Worm (Caenorhabditis elegans) whole organism, mixed stage, embryonic: ENCODE measurements around the gene F55G11.2.

Experiments used
- M03D4.4 ChIP-seq: sonication (generic microtip); optimal IDR thresholded peaks from 2 replicates; lab custom pipeline; 2017; ENCODE audit warnings: mild to moderate bottlenecking, missing genetic modification characterization, missing compliant biosample characterization
- blmp-1 ChIP-seq: fragments of 150-350 bp; optimal IDR thresholded peaks from 2 replicates; lab custom pipeline; 2014; ENCODE audit warnings: missing biosample characterization, missing genetic modification characterization
- ceh-39 ChIP-seq: fragments of 150-350 bp; optimal IDR thresholded peaks from 2 replicates; lab custom pipeline; 2014; ENCODE audit warnings: missing biosample characterization, missing genetic modification characterization
- ceh-43 ChIP-seq: fragments of 200-800 bp; sonication (Bioruptor generic); optimal IDR thresholded peaks from 2 replicates; lab custom pipeline; 2018; ENCODE audit warnings: mild to moderate bottlenecking, missing genetic modification characterization, moderate library complexity, missing compliant biosample characterization
- ceh-83 ChIP-seq: fragments of 200-800 bp; sonication (Bioruptor generic); optimal IDR thresholded peaks from 2 replicates; lab custom pipeline; 2018; ENCODE audit warnings: mild to moderate bottlenecking, missing genetic modification characterization, missing compliant biosample characterization
- ces-1 ChIP-seq: fragments of 150-350 bp; optimal IDR thresholded peaks from 2 replicates; lab custom pipeline; 2014; ENCODE audit warnings: missing biosample characterization, missing genetic modification reagents, missing genetic modification characterization
- elt-1 ChIP-seq: sonication (generic microtip); optimal IDR thresholded peaks from 2 replicates; lab custom pipeline; 2017; ENCODE audit warnings: missing genetic modification characterization, mild to moderate bottlenecking, missing compliant biosample characterization, antibody characterized with exemption, moderate library complexity, borderline replicate concordance; ENCODE audit not compliant: insufficient read depth
- elt-3 ChIP-seq: fragments of 150-350 bp; optimal IDR thresholded peaks from 2 replicates; lab custom pipeline; 2014; ENCODE audit warnings: missing biosample characterization, missing genetic modification characterization
- flh-1 ChIP-seq: fragments of 200-800 bp; sonication (Bioruptor generic); optimal IDR thresholded peaks from 2 replicates; lab custom pipeline; 2018; ENCODE audit warnings: mild to moderate bottlenecking, missing genetic modification characterization, moderate library complexity, missing compliant biosample characterization
- ham-2 ChIP-seq: fragments of 200-800 bp; sonication (Bioruptor generic); optimal IDR thresholded peaks from 2 replicates; lab custom pipeline; 2018; ENCODE audit warnings: mild to moderate bottlenecking, missing genetic modification characterization, missing compliant biosample characterization
- hlh-1 ChIP-seq: fragments of 150-350 bp; optimal IDR thresholded peaks from 2 replicates; lab custom pipeline; 2014; ENCODE audit warnings: missing biosample characterization, missing genetic modification reagents, missing genetic modification characterization
- lin-13 ChIP-seq: fragments of 150-350 bp; optimal IDR thresholded peaks from 2 replicates; lab custom pipeline; 2014; ENCODE audit warnings: missing biosample characterization, missing genetic modification characterization
- lin-32 ChIP-seq: fragments of 200-800 bp; sonication (Bioruptor generic); optimal IDR thresholded peaks from 2 replicates; lab custom pipeline; 2018; ENCODE audit warnings: mild to moderate bottlenecking, missing genetic modification characterization, missing compliant biosample characterization
- lsy-2 ChIP-seq: fragments of 150-350 bp; optimal IDR thresholded peaks from 2 replicates; lab custom pipeline; 2014; ENCODE audit warnings: missing biosample characterization, missing genetic modification characterization
- mab-5 ChIP-seq: fragments of 150-350 bp; optimal IDR thresholded peaks from 2 replicates; lab custom pipeline; 2014; ENCODE audit warnings: missing biosample characterization, missing genetic modification characterization
- mep-1 ChIP-seq: fragments of 150-350 bp; optimal IDR thresholded peaks from 2 replicates; lab custom pipeline; 2017; ENCODE audit warnings: missing biosample characterization, missing genetic modification reagents, missing genetic modification characterization, inconsistent platforms
- mls-2 ChIP-seq: sonication (generic microtip); optimal IDR thresholded peaks from 2 replicates; lab custom pipeline; 2016; ENCODE audit warnings: mild to moderate bottlenecking, missing genetic modification characterization, moderate library complexity, missing compliant biosample characterization
- nhr-12 ChIP-seq: fragments of 150-350 bp; optimal IDR thresholded peaks from 2 replicates; lab custom pipeline; 2014; ENCODE audit warnings: missing biosample characterization, missing genetic modification characterization
- nhr-237 ChIP-seq: fragments of 150-350 bp; optimal IDR thresholded peaks from 2 replicates; lab custom pipeline; 2014; ENCODE audit warnings: missing biosample characterization, missing genetic modification characterization
- nhr-28 ChIP-seq: fragments of 150-350 bp; optimal IDR thresholded peaks from 2 replicates; lab custom pipeline; 2014; ENCODE audit warnings: missing biosample characterization, missing genetic modification characterization
- nhr-76 ChIP-seq: sonication (generic microtip); optimal IDR thresholded peaks from 2 replicates; lab custom pipeline; 2017; ENCODE audit warnings: missing biosample characterization, missing genetic modification characterization
- pha-4 ChIP-seq: fragments of 150-350 bp; optimal IDR thresholded peaks from 2 replicates; lab custom pipeline; 2018; ENCODE audit warnings: missing biosample characterization, missing genetic modification reagents, missing genetic modification characterization
- sem-2 ChIP-seq: fragments of 200-800 bp; sonication (Bioruptor generic); optimal IDR thresholded peaks from 2 replicates; lab custom pipeline; 2018; ENCODE audit warnings: mild to moderate bottlenecking, missing genetic modification characterization, missing compliant biosample characterization
- sptf-1 ChIP-seq: sonication (generic microtip); optimal IDR thresholded peaks from 2 replicates; lab custom pipeline; 2017; ENCODE audit warnings: mild to moderate bottlenecking, missing genetic modification characterization, moderate library complexity, missing compliant biosample characterization
- tbx-8 ChIP-seq: fragments of 200-800 bp; sonication (Bioruptor generic); optimal IDR thresholded peaks from 2 replicates; lab custom pipeline; 2018; ENCODE audit warnings: mild to moderate bottlenecking, missing genetic modification characterization, moderate library complexity, missing compliant biosample characterization
- unc-120 ChIP-seq: sonication (generic microtip); optimal IDR thresholded peaks from 2 replicates; lab custom pipeline; 2017; ENCODE audit warnings: missing genetic modification characterization, missing compliant biosample characterization; ENCODE audit not compliant: poor library complexity, severe bottlenecking
- unc-39 ChIP-seq: fragments of 150-350 bp; optimal IDR thresholded peaks from 2 replicates; lab custom pipeline; 2014; ENCODE audit warnings: missing biosample characterization, missing genetic modification characterization
- unc-62 ChIP-seq: fragments of 150-350 bp; optimal IDR thresholded peaks from 2 replicates; lab custom pipeline; 2014; ENCODE audit warnings: missing biosample characterization, missing genetic modification reagents, missing genetic modification characterization
- zip-8 ChIP-seq: fragments of 150-350 bp; optimal IDR thresholded peaks from 2 replicates; lab custom pipeline; 2014; ENCODE audit warnings: missing biosample characterization, missing genetic modification characterization
- ztf-11 ChIP-seq: fragments of 150-350 bp; optimal IDR thresholded peaks from 2 replicates; lab custom pipeline; 2014; ENCODE audit warnings: missing biosample characterization, missing genetic modification characterization

F55G11.2 gene

DNA sequence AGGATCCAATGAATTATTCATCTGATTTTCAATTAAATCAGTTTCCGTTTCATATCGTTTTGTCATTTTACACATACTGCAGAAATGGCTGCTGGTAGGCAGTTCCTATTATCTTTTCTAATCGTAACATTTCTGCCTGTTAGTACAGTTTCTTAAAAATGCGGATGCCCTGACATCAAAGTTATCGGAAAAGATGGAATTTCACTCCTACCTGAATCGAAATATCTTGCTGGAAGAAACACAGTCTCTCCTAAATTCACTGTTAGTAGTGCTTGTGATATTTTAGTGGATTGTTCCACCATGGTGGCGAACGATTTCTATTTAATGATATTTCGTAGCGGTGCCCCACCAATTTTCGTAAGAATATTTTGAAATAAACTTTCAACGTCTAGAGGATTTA is 20.6 kb downstream of the F55G11.2 start, which contains the start of gene F55G11.10:
Gene F55G11.10, plus strand, starts transcription at position 301 of the 400 bp plus-strand sequence.
- TF ChIP-seq unc-120 (tag; lab: Kevin White, UChicago) (no peak), mep-1 (tag; lab: Kevin White, UChicago) (no peak), lin-13 (tag; lab: Kevin White, UChicago) (no peak), elt-1 (tag; lab: Kevin White, UChicago) (no peak), ceh-43 (no peak), nhr-237 (tag; lab: Kevin White, UChicago) (no peak), mls-2 (no peak), M03D4.4 (no peak), lin-32 (GFP tag; lab: Kevin White, UChicago) (no peak), ztf-11 (tag; lab: Kevin White, UChicago) (no peak)

DNA sequence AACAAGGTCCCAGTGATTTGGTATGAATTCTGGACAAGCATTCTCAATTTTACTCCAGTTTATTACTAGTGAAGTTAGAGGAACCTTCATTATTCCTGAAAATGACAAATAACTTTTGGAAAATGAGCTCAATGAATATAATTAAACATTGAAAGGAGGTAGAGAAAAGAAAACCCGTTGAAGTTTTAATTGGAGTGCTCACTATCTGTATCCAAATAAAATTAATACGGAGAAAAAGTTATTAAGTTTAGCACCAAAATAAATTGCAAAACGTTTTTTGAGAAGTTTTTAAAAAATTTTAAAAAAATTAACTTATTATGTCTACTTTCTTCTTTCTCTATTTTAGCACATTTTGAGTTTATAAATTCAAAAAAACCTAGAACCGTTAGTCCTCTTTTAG is 22.6 kb downstream of the F55G11.2 start, which contains the start of gene F55G11.1:
Gene F55G11.1, minus strand, starts transcription at position 101 of the 400 bp plus-strand sequence.
- TF ChIP-seq sem-2, result no peak
- TF ChIP-seq nhr-28 (tag; lab: Kevin White, UChicago), result no peak
- no peak for TF ChIP-seq lsy-2
- no peak for TF ChIP-seq unc-120 (tag; lab: Kevin White, UChicago)
- no peak for TF ChIP-seq tbx-8 (GFP tag; lab: Kevin White, UChicago)
- TF ChIP-seq hlh-1 (tag; lab: Kevin White, UChicago), result no peak
- TF ChIP-seq ztf-11 (tag; lab: Kevin White, UChicago), result no peak
- TF ChIP-seq unc-39 (tag; lab: Kevin White, UChicago), result no peak
- TF ChIP-seq mep-1 (tag; lab: Kevin White, UChicago), result no peak
- TF ChIP-seq pha-4 (tag; lab: Kevin White, UChicago), result no peak
- no peak for TF ChIP-seq unc-62 (GFP tag; lab: Kevin White, UChicago)
- TF ChIP-seq ceh-83, result no peak
- no peak for TF ChIP-seq nhr-12 (tag; lab: Kevin White, UChicago)
- no peak for TF ChIP-seq nhr-76
- TF ChIP-seq nhr-237 (tag; lab: Kevin White, UChicago), result no peak
- no peak for TF ChIP-seq lin-13 (tag; lab: Kevin White, UChicago)
- no peak for TF ChIP-seq elt-1 (tag; lab: Kevin White, UChicago)
- no peak for TF ChIP-seq blmp-1 (tag; lab: Kevin White, UChicago)
- TF ChIP-seq ces-1 (GFP tag; lab: Kevin White, UChicago), result no peak
- TF ChIP-seq, all 35 proteins: peak for 0

DNA sequence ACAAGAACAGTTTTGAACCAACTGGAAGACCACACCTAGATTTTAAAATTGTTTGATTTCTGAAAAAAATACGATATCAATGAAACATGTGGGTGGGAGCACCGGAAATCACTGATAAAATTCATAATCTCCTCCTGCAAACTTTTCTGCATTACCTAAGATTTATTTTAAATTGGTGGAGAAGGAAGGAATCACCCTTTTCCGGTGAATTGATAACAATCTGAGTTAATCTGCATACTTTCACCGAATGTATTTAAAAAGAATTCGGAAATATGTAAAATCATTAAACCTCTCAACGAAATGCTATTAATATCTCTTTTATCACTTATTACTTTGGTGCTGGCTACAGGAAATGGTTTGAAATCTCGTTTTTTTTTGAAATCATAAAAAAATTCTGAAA is 26.5 kb downstream of the F55G11.2 start, which contains the start of gene dct-19:
Gene dct-19, plus strand, starts transcription at position 301 of the 400 bp plus-strand sequence.
- no peak for TF ChIP-seq nhr-12 (tag; lab: Kevin White, UChicago)
- TF ChIP-seq, all 35 proteins: peak for 0

DNA sequence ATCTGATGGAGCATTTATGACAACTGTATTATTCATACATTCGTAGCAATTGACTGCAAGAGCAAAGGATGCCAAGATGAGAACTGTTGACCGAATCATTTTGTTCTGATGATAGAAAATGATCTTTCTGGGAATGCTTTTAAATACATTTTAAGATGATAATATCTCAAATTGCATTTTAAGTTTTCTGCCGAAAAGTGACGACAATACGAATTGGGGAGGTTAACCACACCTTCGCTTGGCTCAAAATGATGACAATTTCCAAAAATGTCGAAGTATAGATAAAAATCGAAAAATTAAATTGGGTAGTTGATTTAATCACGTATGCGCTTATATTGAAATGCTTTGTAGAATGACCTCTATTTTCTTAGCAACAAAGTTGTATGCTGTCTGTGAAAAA is 27.8 kb downstream of the F55G11.2 start, which contains the start of gene dod-24:
Gene dod-24, minus strand, starts transcription at position 101 of the 400 bp plus-strand sequence.
- TF ChIP-seq lin-13 (tag; lab: Kevin White, UChicago), result no peak
- TF ChIP-seq ceh-39 (tag; lab: Kevin White, UChicago), result no peak
- TF ChIP-seq nhr-237 (tag; lab: Kevin White, UChicago), result no peak
- TF ChIP-seq ceh-43, result no peak
- TF ChIP-seq mab-5 (tag; lab: Kevin White, UChicago), result no peak
- TF ChIP-seq mls-2, result no peak
- TF ChIP-seq elt-3, result no peak

DNA sequence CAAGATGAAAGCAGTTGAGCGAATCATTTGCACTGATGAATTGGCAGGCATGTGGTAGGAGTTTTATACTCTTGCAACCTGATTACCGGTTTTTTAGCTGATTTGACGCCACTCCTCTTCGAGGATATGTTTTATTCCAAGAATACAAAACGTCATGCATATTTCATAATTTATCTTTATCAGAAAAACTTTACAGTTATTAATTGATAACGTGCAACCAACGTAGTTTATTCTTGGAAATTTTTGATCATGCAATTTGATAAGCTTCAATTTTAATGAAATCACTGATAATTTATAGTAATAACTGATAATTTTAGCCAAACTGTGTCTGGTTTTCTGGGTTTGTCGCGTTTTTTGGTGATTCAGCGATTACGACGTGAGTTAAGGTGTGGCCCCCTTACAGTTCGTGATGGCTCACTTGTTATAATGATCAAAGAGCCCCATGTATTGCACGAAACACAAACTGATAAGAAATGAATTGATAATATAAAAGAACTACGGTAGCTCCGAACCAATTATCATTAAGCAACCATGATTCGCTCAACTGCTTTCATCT is 32.8 kb downstream of the F55G11.2 start, which contains the start of the genes cld-1 and dod-21:
Gene cld-1, minus strand, starts transcription at position 51 of the 556 bp plus-strand sequence.
Gene dod-21, plus strand, starts transcription at position 518 of the 556 bp plus-strand sequence.
- TF ChIP-seq nhr-28 (tag; lab: Kevin White, UChicago) (no peak), zip-8 (tag; lab: Kevin White, UChicago) (no peak), ham-2 (GFP tag; lab: Kevin White, UChicago) (no peak), lin-13 (tag; lab: Kevin White, UChicago) (no peak), ceh-43 (no peak), ceh-39 (tag; lab: Kevin White, UChicago) (no peak)

DNA sequence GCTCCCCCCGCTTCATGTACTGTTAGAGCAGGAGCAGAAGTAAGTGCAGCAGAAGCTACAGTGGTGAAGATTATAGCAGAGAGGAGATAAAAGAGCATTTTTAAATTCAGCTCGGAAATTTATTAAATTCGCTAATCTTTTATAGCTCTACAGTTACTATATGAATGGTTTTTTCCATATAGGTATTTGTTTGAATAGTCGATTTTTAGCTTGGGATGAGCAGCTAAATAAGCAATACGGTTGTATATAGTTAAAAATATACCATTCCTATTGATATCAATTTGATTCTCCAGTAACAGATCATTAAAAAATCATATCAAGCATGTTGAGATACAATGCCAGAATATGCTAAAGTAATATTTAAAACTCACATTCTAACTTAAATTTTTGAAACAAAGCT is 42.5 kb downstream of the F55G11.2 start, which contains the start of gene srlf-5:
Gene srlf-5, minus strand, starts transcription at position 101 of the 400 bp plus-strand sequence.
- TF ChIP-seq tbx-8 (GFP tag; lab: Kevin White, UChicago) (no peak), lin-13 (tag; lab: Kevin White, UChicago) (no peak), ztf-11 (tag; lab: Kevin White, UChicago) (no peak), unc-39 (tag; lab: Kevin White, UChicago) (no peak), flh-1 (GFP tag; lab: Kevin White, UChicago) (no peak), nhr-76 (no peak), nhr-28 (tag; lab: Kevin White, UChicago) (no peak), sptf-1 (tag; lab: Kevin White, UChicago) (no peak), lsy-2 (no peak), mab-5 (tag; lab: Kevin White, UChicago) (no peak), ces-1 (GFP tag; lab: Kevin White, UChicago) (no peak), elt-3 (no peak), lin-32 (GFP tag; lab: Kevin White, UChicago) (no peak)
